Worm (Caenorhabditis elegans) whole organism, L4 larva: ENCODE results near the gene T07C4.3.

Source experiments
- F44E2.7 ChIP-seq: fragments of 200-800 bp; sonication (Bioruptor generic); IDR thresholded peaks from 2 replicates; pipeline ENCODE4 v2.1.2; 2022; ENCODE audit warnings: missing genetic modification characterization, missing compliant biosample characterization
- Y105C5A.15 ChIP-seq: fragments of 200-800 bp; sonication (Bioruptor generic); IDR thresholded peaks from 2 replicates; pipeline ENCODE4 v1.3.6; 2022; ENCODE audit warnings: missing genetic modification characterization, missing compliant biosample characterization
- ZK546.5 ChIP-seq, 2 experiments: sonication (generic microtip); optimal IDR thresholded peaks; 2 replicates each; lab custom pipeline; 2017; ENCODE audit warnings: missing biosample characterization in 2 of 2, missing genetic modification characterization in 2 of 2
- ceh-82 ChIP-seq: sonication (generic microtip); optimal IDR thresholded peaks from 2 replicates; lab custom pipeline; 2017; ENCODE audit warnings: missing biosample characterization, missing genetic modification characterization
- lin-13 ChIP-seq: fragments of 150-350 bp; optimal IDR thresholded peaks from 2 replicates; lab custom pipeline; 2014; ENCODE audit warnings: missing biosample characterization, missing genetic modification reagents, missing genetic modification characterization
- lin-38 ChIP-seq: fragments of 200-800 bp; sonication (Bioruptor generic); IDR thresholded peaks from 2 replicates; pipeline ENCODE4 v1.3.6; 2022; ENCODE audit warnings: missing genetic modification reagents, missing genetic modification characterization, missing compliant biosample characterization
- nhr-76 ChIP-seq: fragments of 150-350 bp; optimal IDR thresholded peaks from 2 replicates; lab custom pipeline; 2014; ENCODE audit warnings: missing biosample characterization, missing genetic modification characterization
- saeg-2 ChIP-seq: fragments of 200-800 bp; sonication (Bioruptor generic); IDR thresholded peaks from 2 replicates; pipeline ENCODE4 v1.3.6; 2022; ENCODE audit warnings: missing genetic modification reagents, missing genetic modification characterization, missing compliant biosample characterization
- snpc-4 ChIP-seq: fragments of 150-350 bp; optimal IDR thresholded peaks from 2 replicates; lab custom pipeline; 2014; ENCODE audit warnings: missing biosample characterization, missing genetic modification characterization
- unc-39 ChIP-seq: sonication (generic microtip); optimal IDR thresholded peaks from 2 replicates; lab custom pipeline; 2017; ENCODE audit warnings: missing biosample characterization, missing genetic modification characterization
- unc-62 ChIP-seq, 3 experiments: fragments of 150-350 bp in 1 of 3; sonication (generic microtip); optimal IDR thresholded peaks in 2 of 3; peaks in 1 of 3; 1 replicate in 1 of 3; 2 replicates in 2 of 3; lab custom pipeline; 2014 to 2017; ENCODE audit warnings: missing biosample characterization in 3 of 3, missing genetic modification characterization in 3 of 3, missing genetic modification reagents in 3 of 3, missing genotype in 1 of 3
- zfp-3 ChIP-seq: fragments of 200-800 bp; sonication (Bioruptor generic); conservative IDR thresholded peaks from 2 replicates; pipeline ENCODE4 v1.3.6; 2022; ENCODE audit warnings: missing genetic modification reagents, missing genetic modification characterization, missing compliant biosample characterization

DNA sequence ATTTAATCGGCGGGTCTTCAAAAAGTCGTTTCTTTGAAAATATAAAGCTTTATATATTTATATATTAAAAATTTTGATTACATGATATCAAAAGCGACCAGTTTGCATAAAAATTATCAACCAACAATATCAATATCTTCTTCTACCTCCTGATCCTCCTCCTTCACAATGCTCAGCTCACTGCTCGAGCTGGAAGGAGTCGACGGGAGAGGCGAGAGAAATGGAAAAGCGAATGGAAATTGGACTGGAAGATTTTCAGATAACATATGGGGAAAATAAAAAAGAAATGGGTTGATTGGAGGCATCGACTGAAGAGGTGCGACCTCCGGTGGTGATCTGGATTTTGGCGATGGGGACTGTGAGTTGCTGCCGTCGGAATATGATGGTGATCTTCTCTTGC lies 12.0 kb upstream of the T07C4.3 start:
- no peak for TF ChIP-seq nhr-76
- no peak for TF ChIP-seq Y105C5A.15 (GFP tag; lab: Robert Waterston, UW)
- no peak for TF ChIP-seq lin-38 (GFP tag; lab: Robert Waterston, UW)
- TF ChIP-seq unc-62 (GFP tag; optimal IDR thresholded peaks at IDR 0.05 in 1 of 2; lab: Kevin White, UChicago), result no peak
- no peak for TF ChIP-seq unc-62 (tag; optimal IDR thresholded peaks at IDR 0.05; lab: Kevin White, UChicago)
- TF ChIP-seq zfp-3 (GFP tag; lab: Robert Waterston, UW), result no peak
- no peak for TF ChIP-seq snpc-4
- TF ChIP-seq F44E2.7, result no peak
- no peak for TF ChIP-seq ZK546.5 (tag; optimal IDR thresholded peaks at IDR 0.05; lab: Kevin White, UChicago)
- no peak for TF ChIP-seq unc-39 (tag; lab: Kevin White, UChicago)
- TF ChIP-seq saeg-2 (GFP tag; lab: Robert Waterston, UW), result no peak
- TF ChIP-seq ceh-82 (tag; lab: Kevin White, UChicago), result no peak
- no peak for TF ChIP-seq lin-13 (GFP tag; lab: Kevin White, UChicago)
